Worm (Caenorhabditis elegans) whole organism, L2 larva: ENCODE measurements around the gene nspg-6.

Experiments
- C34F6.9 ChIP-seq: fragments of 150-350 bp; optimal IDR thresholded peaks from 2 replicates; lab custom pipeline; 2014; ENCODE audit warnings: missing biosample characterization, missing genetic modification characterization
- F13H6.1 ChIP-seq: sonication (generic microtip); optimal IDR thresholded peaks from 2 replicates; lab custom pipeline; 2016; ENCODE audit warnings: missing genetic modification characterization, missing compliant biosample characterization
- R02D3.7 ChIP-seq: fragments of 150-350 bp; optimal IDR thresholded peaks from 2 replicates; lab custom pipeline; 2014; ENCODE audit warnings: missing biosample characterization, missing genetic modification characterization
- Y55F3AM.14 ChIP-seq: fragments of 200-800 bp; sonication (Bioruptor generic); optimal IDR thresholded peaks from 2 replicates; lab custom pipeline; 2018; ENCODE audit warnings: mild to moderate bottlenecking, missing genetic modification characterization, missing compliant biosample characterization
- alr-1 ChIP-seq: fragments of 150-350 bp; optimal IDR thresholded peaks from 2 replicates; lab custom pipeline; 2014; ENCODE audit warnings: missing biosample characterization, missing genetic modification characterization
- aly-2 ChIP-seq: fragments of 150-350 bp; optimal IDR thresholded peaks from 2 replicates; lab custom pipeline; 2014; ENCODE audit warnings: missing biosample characterization, missing genetic modification characterization
- blmp-1 ChIP-seq: sonication (generic microtip); optimal IDR thresholded peaks from 2 replicates; lab custom pipeline; 2017; ENCODE audit warnings: missing genetic modification characterization, mild to moderate bottlenecking, missing compliant biosample characterization, antibody characterized with exemption, moderate library complexity; ENCODE audit not compliant: insufficient read depth
- ceh-82 ChIP-seq: fragments of 150-350 bp; optimal IDR thresholded peaks from 2 replicates; lab custom pipeline; 2014; ENCODE audit warnings: missing biosample characterization, missing genetic modification characterization
- crh-2 ChIP-seq: sonication (generic microtip); optimal IDR thresholded peaks from 2 replicates; lab custom pipeline; 2017; ENCODE audit warnings: missing biosample characterization, missing genetic modification characterization
- egl-27 ChIP-seq: sonication (generic microtip); optimal IDR thresholded peaks from 3 replicates; lab custom pipeline; 2017; ENCODE audit warnings: missing biosample characterization, missing genetic modification reagents, missing genetic modification characterization
- elt-3 ChIP-seq: sonication (generic microtip); optimal IDR thresholded peaks from 2 replicates; lab custom pipeline; 2017; ENCODE audit warnings: missing biosample characterization, missing genetic modification characterization
- fos-1 ChIP-seq: fragments of 150-350 bp; optimal IDR thresholded peaks from 2 replicates; lab custom pipeline; 2014; ENCODE audit warnings: missing biosample characterization, missing genetic modification characterization
- gmeb-1 ChIP-seq: fragments of 150-350 bp; optimal IDR thresholded peaks from 2 replicates; lab custom pipeline; 2014; ENCODE audit warnings: missing biosample characterization, missing genetic modification characterization
- lin-11 ChIP-seq: fragments of 150-350 bp; sonication (generic microtip); optimal IDR thresholded peaks from 2 replicates; lab custom pipeline; 2014; ENCODE audit warnings: missing biosample characterization, missing genetic modification characterization, inconsistent platforms, mixed read lengths
- lin-13 ChIP-seq: fragments of 150-350 bp; optimal IDR thresholded peaks from 2 replicates; lab custom pipeline; 2014; ENCODE audit warnings: missing biosample characterization, missing genetic modification reagents, missing genetic modification characterization
- lsy-2 ChIP-seq, 2 experiments: fragments of 150-350 bp in 1 of 2; sonication (generic microtip) in 1 of 2; optimal IDR thresholded peaks; 2 replicates each; lab custom pipeline; 2014 to 2017; ENCODE audit warnings: missing biosample characterization in 2 of 2, missing genetic modification characterization in 2 of 2
- mab-5 ChIP-seq: fragments of 150-350 bp; optimal IDR thresholded peaks from 2 replicates; lab custom pipeline; 2014; ENCODE audit warnings: missing biosample characterization, missing genetic modification characterization
- mdl-1 ChIP-seq, 2 experiments: fragments of 150-350 bp in 1 of 2; sonication (generic microtip) in 1 of 2; optimal IDR thresholded peaks; 2 replicates each; lab custom pipeline; 2017; ENCODE audit warnings: missing biosample characterization in 2 of 2, missing genetic modification characterization in 2 of 2
- nhr-10 ChIP-seq: sonication (generic microtip); optimal IDR thresholded peaks from 2 replicates; lab custom pipeline; 2017; ENCODE audit warnings: missing biosample characterization, missing genetic modification characterization
- nhr-12 ChIP-seq: fragments of 150-350 bp; optimal IDR thresholded peaks from 2 replicates; lab custom pipeline; 2014; ENCODE audit warnings: missing biosample characterization, missing genetic modification characterization
- nhr-129 ChIP-seq: fragments of 150-350 bp; optimal IDR thresholded peaks from 2 replicates; lab custom pipeline; 2014; ENCODE audit warnings: missing biosample characterization, missing genetic modification characterization
- nhr-21 ChIP-seq: fragments of 150-350 bp; optimal IDR thresholded peaks from 2 replicates; lab custom pipeline; 2014; ENCODE audit warnings: missing biosample characterization, missing genetic modification characterization
- nhr-23 ChIP-seq: fragments of 150-350 bp; optimal IDR thresholded peaks from 2 replicates; lab custom pipeline; 2014; ENCODE audit warnings: missing biosample characterization, missing genetic modification reagents, missing genetic modification characterization
- nhr-25 ChIP-seq: fragments of 150-350 bp; sonication (generic microtip); optimal IDR thresholded peaks from 3 replicates; lab custom pipeline; 2014; ENCODE audit warnings: missing biosample characterization, missing genetic modification characterization
- nhr-77 ChIP-seq: fragments of 150-350 bp; optimal IDR thresholded peaks from 2 replicates; lab custom pipeline; 2014; ENCODE audit warnings: missing biosample characterization, missing genetic modification characterization
- peb-1 ChIP-seq: fragments of 150-350 bp; optimal IDR thresholded peaks from 2 replicates; lab custom pipeline; 2014; ENCODE audit warnings: missing biosample characterization, missing genetic modification characterization
- sma-9 ChIP-seq, 2 experiments: fragments of 150-350 bp in 1 of 2; sonication (generic microtip) in 1 of 2; optimal IDR thresholded peaks; 2 replicates each; lab custom pipeline; 2014 to 2016; ENCODE audit warnings: missing genetic modification characterization in 2 of 2, mild to moderate bottlenecking in 1 of 2, missing biosample characterization in 1 of 2, missing compliant biosample characterization in 1 of 2, missing genetic modification reagents in 1 of 2, moderate library complexity in 1 of 2
- snpc-4 ChIP-seq: fragments of 150-350 bp; optimal IDR thresholded peaks from 2 replicates; lab custom pipeline; 2014; ENCODE audit warnings: missing biosample characterization, missing genetic modification characterization
- unc-55 ChIP-seq: fragments of 150-350 bp; sonication (generic microtip); optimal IDR thresholded peaks from 3 replicates; lab custom pipeline; 2014; ENCODE audit warnings: missing biosample characterization, missing genetic modification reagents, missing genetic modification characterization
- unc-62 ChIP-seq: fragments of 150-350 bp; optimal IDR thresholded peaks from 2 replicates; lab custom pipeline; 2014; ENCODE audit warnings: missing biosample characterization, missing genetic modification reagents, missing genetic modification characterization
- zag-1 ChIP-seq: fragments of 150-350 bp; optimal IDR thresholded peaks from 2 replicates; lab custom pipeline; 2014; ENCODE audit warnings: missing biosample characterization, missing genetic modification characterization
- ztf-11 ChIP-seq: sonication (generic microtip); optimal IDR thresholded peaks from 2 replicates; lab custom pipeline; 2017; ENCODE audit warnings: missing biosample characterization, missing genetic modification characterization

Gene nspg-6

DNA sequence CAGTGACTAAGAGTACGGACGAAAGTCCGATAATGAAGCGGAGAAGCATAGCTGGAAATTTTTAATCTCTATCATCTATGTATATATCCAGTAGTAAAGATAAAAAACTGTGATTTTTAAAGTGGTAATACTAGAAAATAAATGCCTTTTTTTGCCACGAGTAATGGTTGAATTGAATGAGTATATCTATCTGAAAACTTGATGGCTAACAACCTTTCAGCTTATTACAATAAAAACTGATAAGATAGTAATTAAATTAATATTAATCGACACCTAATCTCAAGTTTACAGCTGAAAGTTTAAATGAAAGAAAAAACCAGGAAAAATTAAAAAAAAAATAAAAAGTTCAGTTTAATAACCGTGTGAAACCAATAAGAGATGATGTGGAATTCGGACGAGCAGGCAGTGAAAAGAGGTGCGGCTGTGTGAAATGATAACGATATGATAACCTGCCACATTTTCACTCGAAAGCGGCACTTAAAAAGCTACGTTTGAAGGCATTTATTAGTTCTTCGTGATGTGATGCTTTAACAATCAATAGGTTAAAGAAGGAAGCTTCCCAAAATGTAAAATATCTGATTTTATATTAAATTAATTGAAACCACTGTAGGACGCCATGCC, at the start of gene nspg-6:
nspg-6 (minus strand) TSS at position 51 of the 621 bp plus-strand sequence.
- no peak for TF ChIP-seq alr-1 (tag; lab: Kevin White, UChicago)
- no peak for TF ChIP-seq ztf-11 (tag; lab: Kevin White, UChicago)
- TF ChIP-seq fos-1: peak; percentile 87
- TF ChIP-seq crh-2: peak; percentile 65

- TF ChIP-seq lsy-2 (tag; optimal IDR thresholded peaks at IDR 0.05; lab: Kevin White, UChicago) (peak; percentile 31 to 64), mdl-1 (tag; optimal IDR thresholded peaks at IDR 0.05; lab: Kevin White, UChicago) (no peak), nhr-10 (tag; lab: Kevin White, UChicago) (no peak), gmeb-1 (peak; percentile 70), snpc-4 (tag; lab: Kevin White, UChicago) (no peak), zag-1 (tag; lab: Kevin White, UChicago) (no peak), nhr-12 (tag; lab: Kevin White, UChicago) (no peak), unc-55 (peak; percentile 60), C34F6.9 (tag; lab: Kevin White, UChicago) (peak; percentile 46), sma-9 (GFP tag; optimal IDR thresholded peaks at IDR 0.05; lab: Kevin White, UChicago) (peak; percentile 54), sma-9 (tag; optimal IDR thresholded peaks at IDR 0.05; lab: Kevin White, UChicago) (no peak)
These were observed 44.3 kb upstream of the nspg-6 start, which contains the start of the genes eco-1 and hmgr-1 for ce11 chrIII:7359037-7359548. eco-1 (minus strand) TSS chrIII:7359095. hmgr-1 (plus strand) TSS chrIII:7359498.

DNA sequence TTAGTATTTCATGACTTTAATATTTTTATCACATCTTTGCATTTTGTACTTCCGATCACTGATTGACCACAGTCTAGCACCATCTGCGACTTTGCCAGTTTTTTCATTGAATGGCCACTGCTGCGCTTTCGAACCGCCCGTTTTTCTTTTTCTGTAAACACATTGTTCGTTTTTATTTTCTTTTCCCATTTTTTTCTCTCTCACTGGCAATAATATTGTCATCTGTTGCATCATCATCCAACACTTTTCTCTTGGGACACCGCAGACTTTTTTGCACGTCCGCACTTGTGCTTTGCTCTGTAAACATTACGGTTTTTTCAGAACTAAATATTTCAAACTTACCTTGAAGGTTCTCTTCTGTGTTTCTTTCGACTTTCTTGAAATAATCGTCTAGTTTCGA, 43.9 kb upstream of the nspg-6 start:
- TF ChIP-seq lin-11 (no peak), nhr-129 (tag; lab: Kevin White, UChicago) (peak; percentile 96)

DNA sequence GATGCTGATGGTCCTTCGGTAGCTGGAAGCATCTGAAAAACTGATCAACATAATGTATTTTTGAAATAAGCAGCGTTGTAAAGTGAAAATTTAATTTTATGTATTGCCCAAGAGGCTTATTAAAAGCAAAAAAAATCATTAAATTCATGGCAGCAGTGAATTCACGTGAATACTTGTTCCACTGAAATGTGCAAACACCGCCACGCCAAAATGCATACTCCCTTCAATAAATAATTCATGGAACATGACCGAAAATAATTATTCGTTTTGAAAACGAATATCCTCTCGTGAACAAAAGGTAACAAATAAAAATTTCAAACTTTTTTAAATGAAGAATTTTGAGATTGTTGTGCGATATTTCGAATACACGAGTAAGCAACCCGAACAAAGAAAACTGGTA, 42.6 kb upstream of the nspg-6 start, which contains the start of gene F08F8.10:
F08F8.10 (minus strand) TSS at position 38 of the 400 bp plus-strand sequence.
- TF ChIP-seq crh-2 (peak; percentile 44), unc-55 (peak; percentile 57), sma-9 (GFP tag; optimal IDR thresholded peaks at IDR 0.05; lab: Kevin White, UChicago) (peak; percentile 46), sma-9 (tag; optimal IDR thresholded peaks at IDR 0.05; lab: Kevin White, UChicago) (no peak), lsy-2 (tag; optimal IDR thresholded peaks at IDR 0.05; lab: Kevin White, UChicago) (peak in 1 of 2 experiments; percentile 62), F13H6.1 (peak; percentile 0), nhr-25 (tag; lab: Kevin White, UChicago) (peak; percentile 38), nhr-21 (no peak), R02D3.7 (tag; lab: Kevin White, UChicago) (no peak), C34F6.9 (tag; lab: Kevin White, UChicago) (peak; percentile 83), nhr-129 (tag; lab: Kevin White, UChicago) (peak; percentile 45)

- no peak for TF ChIP-seq ceh-82 (tag; lab: Kevin White, UChicago)
- no peak for TF ChIP-seq peb-1 (tag; lab: Kevin White, UChicago)
- no peak for TF ChIP-seq Y55F3AM.14 (GFP tag; lab: Kevin White, UChicago)
- TF ChIP-seq nhr-10 (tag; lab: Kevin White, UChicago): no peak
- TF ChIP-seq lin-13 (GFP tag; lab: Kevin White, UChicago): no peak
- peak; percentile 8 for TF ChIP-seq crh-2
- TF ChIP-seq ztf-11 (tag; lab: Kevin White, UChicago): no peak
These were observed 39.1 kb upstream of the nspg-6 start, which contains the start of gene F08F8.9 for ce11 chrIII:7353871-7354270. F08F8.9 (minus strand) TSS chrIII:7353971.

DNA sequence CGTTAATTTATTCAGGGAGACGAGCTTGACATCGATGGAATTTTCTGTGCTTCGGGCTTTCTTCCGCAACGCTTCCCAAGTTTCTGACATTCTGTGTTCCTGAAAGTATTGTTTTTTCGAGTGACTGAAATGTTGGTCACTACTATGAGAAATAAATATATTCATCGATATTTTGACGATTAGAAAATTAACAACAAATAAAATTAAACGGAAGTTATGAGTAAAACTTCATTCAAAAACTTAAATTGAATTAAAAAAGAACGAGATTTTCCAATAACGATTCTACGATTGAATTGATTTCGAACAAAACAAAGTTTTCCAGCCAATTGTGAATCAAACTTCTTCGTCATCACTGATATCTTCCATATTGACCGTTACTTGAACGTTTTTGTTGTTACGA, 34.3 kb upstream of the nspg-6 start, which contains the start of gene gos-28:
gos-28 (minus strand) TSS at position 101 of the 400 bp plus-strand sequence.
- TF ChIP-seq lsy-2 (tag; optimal IDR thresholded peaks at IDR 0.05; lab: Kevin White, UChicago) (no peak), nhr-23 (tag; lab: Kevin White, UChicago) (no peak), alr-1 (tag; lab: Kevin White, UChicago) (no peak), mab-5 (no peak), unc-62 (GFP tag; lab: Kevin White, UChicago) (no peak), blmp-1 (tag; lab: Kevin White, UChicago) (no peak), aly-2 (tag; lab: Kevin White, UChicago) (no peak), R02D3.7 (tag; lab: Kevin White, UChicago) (no peak), egl-27 (tag; lab: Kevin White, UChicago) (no peak), nhr-129 (tag; lab: Kevin White, UChicago) (no peak), ceh-82 (tag; lab: Kevin White, UChicago) (no peak), lin-11 (no peak), nhr-77 (tag; lab: Kevin White, UChicago) (no peak), sma-9 (GFP tag; optimal IDR thresholded peaks at IDR 0.05; lab: Kevin White, UChicago) (no peak), sma-9 (tag; optimal IDR thresholded peaks at IDR 0.05; lab: Kevin White, UChicago) (no peak), elt-3 (no peak), peb-1 (tag; lab: Kevin White, UChicago) (no peak), lin-13 (GFP tag; lab: Kevin White, UChicago) (no peak), F13H6.1 (no peak)
